Worm (Caenorhabditis elegans): Measurements from ENCODE around the gene srd-36.

srd-36 gene

ce11 chrX:13257577-13257976, 37.0 kb downstream of the srd-36 start, which contains the start of gene K08H2.10:
Gene K08H2.10, plus strand, starts transcription at chrX:13257806.
- TF ChIP-seq ztf-29 (GFP tag; IDR thresholded peaks at IDR 0.05): no peak
- TF ChIP-seq tab-1 (GFP tag; IDR thresholded peaks at IDR 0.05): no peak
- no peak for TF ChIP-seq ztf-23 (GFP tag; IDR thresholded peaks at IDR 0.05)
- TF ChIP-seq flt-1 (GFP tag; IDR thresholded peaks at IDR 0.05): no peak
- TF ChIP-seq ref-1 (GFP tag; conservative IDR thresholded peaks at IDR 0.05): no peak
- TF ChIP-seq med-1 (GFP tag; optimal IDR thresholded peaks at IDR 0.05; ENCODE audit: insufficient read depth): no peak
- TF ChIP-seq cog-1 (tag; optimal IDR thresholded peaks at IDR 0.05): no peak
- no peak for TF ChIP-seq klf-2 (GFP tag; conservative IDR thresholded peaks at IDR 0.05)

ce11 chrX:13251914-13252434, 42.6 kb downstream of the srd-36 start, which contains the start of gene nhr-32:
Gene nhr-32, plus strand, starts transcription at chrX:13251964.
- TF ChIP-seq flt-1 (GFP tag; IDR thresholded peaks at IDR 0.05) (no peak), klf-2 (GFP tag; conservative IDR thresholded peaks at IDR 0.05) (no peak), med-1 (GFP tag; optimal IDR thresholded peaks at IDR 0.05; ENCODE audit: insufficient read depth) (no peak), T22C8.4 (GFP tag; IDR thresholded peaks at IDR 0.05) (no peak)

ce11 chrX:13251354-13251843, 43.2 kb downstream of the srd-36 start:
- TF ChIP-seq T22C8.4 (GFP tag; IDR thresholded peaks at IDR 0.05) (no peak), flt-1 (GFP tag; IDR thresholded peaks at IDR 0.05) (0 out of 2 replicates have a peak, but pooled peaks have one; percentile 51), cog-1 (tag; optimal IDR thresholded peaks at IDR 0.05) (peak; percentile 30)

- TF ChIP-seq T22C8.4 (GFP tag; IDR thresholded peaks at IDR 0.05) (no peak), ztf-29 (GFP tag; IDR thresholded peaks at IDR 0.05) (no peak), flt-1 (GFP tag; IDR thresholded peaks at IDR 0.05) (no peak), klf-2 (GFP tag; conservative IDR thresholded peaks at IDR 0.05) (no peak), med-1 (GFP tag; optimal IDR thresholded peaks at IDR 0.05; ENCODE audit: insufficient read depth) (no peak), ref-1 (GFP tag; conservative IDR thresholded peaks at IDR 0.05) (no peak), tab-1 (GFP tag; IDR thresholded peaks at IDR 0.05) (no peak), cog-1 (tag; optimal IDR thresholded peaks at IDR 0.05) (no peak), ztf-23 (GFP tag; IDR thresholded peaks at IDR 0.05) (no peak)
Measured at ce11 chrX:13250163-13250562, 44.4 kb downstream of the srd-36 start.

ce11 chrX:13249102-13249501, 45.5 kb downstream of the srd-36 start:
- TF ChIP-seq flt-1 (GFP tag; IDR thresholded peaks at IDR 0.05) (no peak), T22C8.4 (GFP tag; IDR thresholded peaks at IDR 0.05) (no peak), klf-2 (GFP tag; conservative IDR thresholded peaks at IDR 0.05) (no peak), ztf-29 (GFP tag; IDR thresholded peaks at IDR 0.05) (no peak), ref-1 (GFP tag; conservative IDR thresholded peaks at IDR 0.05) (no peak), med-1 (GFP tag; optimal IDR thresholded peaks at IDR 0.05; ENCODE audit: insufficient read depth) (no peak), cog-1 (tag; optimal IDR thresholded peaks at IDR 0.05) (no peak), ztf-23 (GFP tag; IDR thresholded peaks at IDR 0.05) (no peak)

ce11 chrX:13248265-13248664, 46.3 kb downstream of the srd-36 start, which contains the start of gene K08H2.7:
Gene K08H2.7, minus strand, starts transcription at chrX:13248437.
- TF ChIP-seq cog-1 (tag; optimal IDR thresholded peaks at IDR 0.05) (no peak), klf-2 (GFP tag; conservative IDR thresholded peaks at IDR 0.05) (no peak), T22C8.4 (GFP tag; IDR thresholded peaks at IDR 0.05) (no peak), ztf-23 (GFP tag; IDR thresholded peaks at IDR 0.05) (no peak), ztf-29 (GFP tag; IDR thresholded peaks at IDR 0.05) (no peak), flt-1 (GFP tag; IDR thresholded peaks at IDR 0.05) (no peak), ref-1 (GFP tag; conservative IDR thresholded peaks at IDR 0.05) (no peak)

- TF ChIP-seq flt-1 (GFP tag; IDR thresholded peaks at IDR 0.05) (no peak), ref-1 (GFP tag; conservative IDR thresholded peaks at IDR 0.05) (no peak), T22C8.4 (GFP tag; IDR thresholded peaks at IDR 0.05) (no peak), cog-1 (tag; optimal IDR thresholded peaks at IDR 0.05) (no peak), med-1 (GFP tag; optimal IDR thresholded peaks at IDR 0.05; ENCODE audit: insufficient read depth) (no peak), ztf-29 (GFP tag; IDR thresholded peaks at IDR 0.05) (no peak), ztf-23 (GFP tag; IDR thresholded peaks at IDR 0.05) (no peak), tab-1 (GFP tag; IDR thresholded peaks at IDR 0.05) (no peak), klf-2 (GFP tag; conservative IDR thresholded peaks at IDR 0.05) (no peak)
Measured at ce11 chrX:13247614-13248013, 47.0 kb downstream of the srd-36 start.

- TF ChIP-seq ztf-23 (GFP tag; IDR thresholded peaks at IDR 0.05) (no peak), ref-1 (GFP tag; conservative IDR thresholded peaks at IDR 0.05) (no peak), klf-2 (GFP tag; conservative IDR thresholded peaks at IDR 0.05) (no peak), flt-1 (GFP tag; IDR thresholded peaks at IDR 0.05) (no peak), T22C8.4 (GFP tag; IDR thresholded peaks at IDR 0.05) (no peak), cog-1 (tag; optimal IDR thresholded peaks at IDR 0.05) (no peak), med-1 (GFP tag; optimal IDR thresholded peaks at IDR 0.05; ENCODE audit: insufficient read depth) (no peak)
Measured at ce11 chrX:13246668-13247358, 47.8 kb downstream of the srd-36 start.

- TF ChIP-seq T22C8.4 (GFP tag; IDR thresholded peaks at IDR 0.05) (no peak), flt-1 (GFP tag; IDR thresholded peaks at IDR 0.05) (no peak), klf-2 (GFP tag; conservative IDR thresholded peaks at IDR 0.05) (no peak), med-1 (GFP tag; optimal IDR thresholded peaks at IDR 0.05; ENCODE audit: insufficient read depth) (no peak), ref-1 (GFP tag; conservative IDR thresholded peaks at IDR 0.05) (no peak), ztf-23 (GFP tag; IDR thresholded peaks at IDR 0.05) (no peak), tab-1 (GFP tag; IDR thresholded peaks at IDR 0.05) (no peak), cog-1 (tag; optimal IDR thresholded peaks at IDR 0.05) (no peak), ztf-29 (GFP tag; IDR thresholded peaks at IDR 0.05) (no peak)
Measured at ce11 chrX:13245090-13245489, 49.5 kb downstream of the srd-36 start, which contains the start of gene hpl-1. Gene hpl-1, plus strand, starts transcription at chrX:13245390.

Measured in whole organism, midembryonic.